Worm (Caenorhabditis elegans): ENCODE measurements around the gene vha-12.

- TF ChIP-seq jun-1 (tag; optimal IDR thresholded peaks at IDR 0.05) (no peak), dpl-1 (GFP tag; optimal IDR thresholded peaks at IDR 0.05) (no peak), nhr-11 (tag; optimal IDR thresholded peaks at IDR 0.05) (no peak), lin-13 (GFP tag; optimal IDR thresholded peaks at IDR 0.05) (no peak), zag-1 (tag; optimal IDR thresholded peaks at IDR 0.05) (no peak), fkh-4 (tag; optimal IDR thresholded peaks at IDR 0.05; ENCODE audit: borderline replicate concordance) (no peak), aly-2 (tag; optimal IDR thresholded peaks at IDR 0.05) (no peak)
These were observed 4.2 kb upstream of the vha-12 start, which contains the start of gene mrp-6 for ce11 chrX:4186656-4187055.

Measured in whole organism, L1 larva.